Worm (Caenorhabditis elegans): ENCODE results near the gene sra-29.
A peak's percentile ranks its signal among the peaks of the same experiment; 100 is the strongest.

Gene sra-29

DNA sequence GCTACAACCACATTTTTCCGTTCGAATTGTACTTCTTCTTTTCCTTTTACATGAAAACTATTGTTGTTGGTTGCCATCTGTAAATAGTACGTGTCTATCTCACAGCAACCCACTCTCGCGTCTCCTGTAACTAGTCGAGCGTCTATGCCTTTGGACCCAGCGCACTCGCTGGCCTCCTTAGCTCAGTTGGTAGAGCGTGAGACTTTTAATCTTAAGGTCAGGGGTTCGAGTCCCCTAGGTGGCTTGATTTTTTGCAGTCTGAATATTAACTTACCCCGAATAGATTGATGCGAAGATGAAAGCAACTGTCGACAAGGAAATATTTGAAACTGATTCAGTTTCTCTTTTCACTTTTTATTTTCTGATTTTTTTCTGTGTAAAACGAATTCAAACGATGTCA, 10.5 kb downstream of the sra-29 start, which contains the start of gene mpz-3:
mpz-3 (minus strand) TSS at position 320 of the 400 bp plus-strand sequence.
- TF ChIP-seq mab-5 (tag; optimal IDR thresholded peaks at IDR 0.05) (no peak), lin-32 (GFP tag; optimal IDR thresholded peaks at IDR 0.05) (peak; percentile 14), sem-2 (GFP tag; optimal IDR thresholded peaks at IDR 0.05) (peak; percentile 30), mls-2 (tag; optimal IDR thresholded peaks at IDR 0.05) (no peak), unc-62 (GFP tag; optimal IDR thresholded peaks at IDR 0.05) (no peak), M03D4.4 (tag; optimal IDR thresholded peaks at IDR 0.05) (no peak), cnd-1 (tag; optimal IDR thresholded peaks at IDR 0.05) (peak; percentile 55), ceh-43 (GFP tag; optimal IDR thresholded peaks at IDR 0.05) (peak; percentile 0), lsy-2 (tag; optimal IDR thresholded peaks at IDR 0.05) (no peak), flh-1 (GFP tag; optimal IDR thresholded peaks at IDR 0.05) (peak; percentile 18), ceh-83 (GFP tag; optimal IDR thresholded peaks at IDR 0.05) (peak; percentile 83), tbx-8 (GFP tag; optimal IDR thresholded peaks at IDR 0.05) (no peak), pha-4 (tag; optimal IDR thresholded peaks at IDR 0.05) (no peak), drap-1 (GFP tag; optimal IDR thresholded peaks at IDR 0.05) (peak; percentile 58), unc-39 (tag; optimal IDR thresholded peaks at IDR 0.05) (no peak)

DNA sequence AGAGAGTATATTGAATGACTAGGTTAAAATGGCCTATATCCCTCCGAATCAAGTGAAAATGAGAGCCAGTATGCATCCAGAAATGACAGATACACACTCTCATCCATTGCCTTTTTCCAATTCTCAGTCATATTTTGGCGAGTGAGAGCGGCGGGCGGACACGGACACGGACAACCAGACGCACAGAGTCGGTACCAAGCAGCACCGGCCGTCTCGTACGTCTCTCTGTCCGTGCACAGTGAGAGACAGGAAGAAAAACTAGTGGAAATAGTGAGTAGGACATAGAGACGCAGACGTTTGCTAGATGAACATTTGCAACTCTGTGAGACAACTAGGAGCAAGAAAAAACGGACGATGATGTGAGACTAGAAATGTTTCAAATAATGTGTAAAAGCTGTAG, 12.3 kb downstream of the sra-29 start:
- TF ChIP-seq sptf-1 (tag; optimal IDR thresholded peaks at IDR 0.05) (no peak), tbx-8 (GFP tag; optimal IDR thresholded peaks at IDR 0.05) (no peak), nhr-12 (tag; optimal IDR thresholded peaks at IDR 0.05) (no peak), lin-13 (tag; optimal IDR thresholded peaks at IDR 0.05) (no peak), blmp-1 (tag; optimal IDR thresholded peaks at IDR 0.05) (no peak), snpc-4 (tag; optimal IDR thresholded peaks at IDR 0.05) (no peak), pha-4 (tag; optimal IDR thresholded peaks at IDR 0.05) (peak; percentile 11), unc-39 (tag; optimal IDR thresholded peaks at IDR 0.05) (no peak), ztf-11 (tag; optimal IDR thresholded peaks at IDR 0.05) (no peak), unc-120 (tag; optimal IDR thresholded peaks at IDR 0.05; ENCODE audit: poor library complexity, severe bottlenecking) (peak; percentile 5), nhr-2 (tag; optimal IDR thresholded peaks at IDR 0.05) (peak; percentile 35), mab-5 (tag; optimal IDR thresholded peaks at IDR 0.05) (no peak), zip-8 (tag; optimal IDR thresholded peaks at IDR 0.05) (no peak), elt-1 (tag; optimal IDR thresholded peaks at IDR 0.05; ENCODE audit: borderline replicate concordance, insufficient read depth) (no peak), nhr-28 (tag; optimal IDR thresholded peaks at IDR 0.05) (no peak), sem-2 (GFP tag; optimal IDR thresholded peaks at IDR 0.05) (no peak), unc-62 (GFP tag; optimal IDR thresholded peaks at IDR 0.05) (peak; percentile 7), ceh-43 (GFP tag; optimal IDR thresholded peaks at IDR 0.05) (no peak), drap-1 (GFP tag; optimal IDR thresholded peaks at IDR 0.05) (no peak), lin-32 (GFP tag; optimal IDR thresholded peaks at IDR 0.05) (no peak), ceh-39 (tag; optimal IDR thresholded peaks at IDR 0.05) (no peak), M03D4.4 (tag; optimal IDR thresholded peaks at IDR 0.05) (no peak), elt-3 (tag; optimal IDR thresholded peaks at IDR 0.05) (no peak)

DNA sequence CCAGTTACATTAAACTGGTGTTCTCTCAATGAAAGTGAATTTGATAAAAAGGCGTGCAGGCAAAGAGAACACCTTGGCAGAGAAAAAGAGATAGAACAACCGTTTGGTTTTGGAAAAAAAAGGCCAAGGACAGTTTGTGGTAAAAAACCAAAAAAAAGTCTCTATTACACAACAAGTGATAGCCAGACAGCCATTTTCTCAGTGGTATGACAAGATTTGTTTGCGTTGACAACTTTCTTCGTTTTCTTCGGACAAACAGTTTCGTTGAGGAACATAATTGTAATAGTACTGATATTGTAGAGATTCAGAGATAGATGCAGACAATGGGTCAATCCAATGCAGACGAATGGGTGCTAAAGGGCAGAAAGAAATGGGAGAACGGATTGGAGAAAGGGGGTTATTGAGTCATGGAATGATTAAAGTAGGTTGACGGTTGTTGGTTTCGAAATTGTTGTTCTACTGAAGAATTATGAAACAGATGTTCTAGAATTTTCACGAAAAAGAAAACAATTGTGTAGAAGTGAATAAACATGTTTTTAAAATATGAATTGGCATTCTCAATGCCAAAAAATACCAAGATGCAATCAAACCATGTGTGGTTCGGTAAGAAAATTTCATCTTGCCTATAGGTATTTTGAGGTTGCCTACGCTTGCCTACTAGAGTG, 13.2 kb downstream of the sra-29 start:
- TF ChIP-seq snpc-4 (tag; optimal IDR thresholded peaks at IDR 0.05) (no peak), nhr-2 (tag; optimal IDR thresholded peaks at IDR 0.05) (no peak), unc-62 (GFP tag; optimal IDR thresholded peaks at IDR 0.05) (no peak)

DNA sequence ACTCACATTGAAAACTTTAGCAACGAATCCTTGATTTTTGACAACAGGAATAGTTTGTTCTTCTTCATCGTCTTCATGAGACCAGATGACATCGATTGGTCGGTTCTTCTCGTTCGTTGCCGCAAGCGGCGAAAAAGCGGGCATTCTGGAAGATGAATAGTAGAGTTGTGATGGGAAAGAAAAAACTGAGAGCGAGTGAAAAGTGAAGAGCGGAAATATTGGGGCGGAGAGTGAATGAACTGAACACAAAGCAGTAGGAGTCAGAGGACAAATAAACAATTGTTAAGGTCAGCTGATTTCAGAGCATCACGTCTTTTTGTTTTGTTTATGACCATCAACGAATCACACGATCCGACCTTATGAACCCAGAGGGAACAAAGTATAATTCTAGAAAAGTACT, 14.2 kb downstream of the sra-29 start, which contains the start of gene F18C5.10:
F18C5.10 (minus strand) TSS at position 145 of the 400 bp plus-strand sequence.
- TF ChIP-seq nhr-12 (tag; optimal IDR thresholded peaks at IDR 0.05) (no peak), zip-8 (tag; optimal IDR thresholded peaks at IDR 0.05) (no peak), unc-39 (tag; optimal IDR thresholded peaks at IDR 0.05) (no peak), unc-62 (GFP tag; optimal IDR thresholded peaks at IDR 0.05) (no peak), mab-5 (tag; optimal IDR thresholded peaks at IDR 0.05) (no peak), sptf-1 (tag; optimal IDR thresholded peaks at IDR 0.05) (no peak), ztf-11 (tag; optimal IDR thresholded peaks at IDR 0.05) (no peak), ceh-83 (GFP tag; optimal IDR thresholded peaks at IDR 0.05) (no peak), ces-1 (GFP tag; optimal IDR thresholded peaks at IDR 0.05) (no peak), lin-32 (GFP tag; optimal IDR thresholded peaks at IDR 0.05) (no peak), snpc-4 (tag; optimal IDR thresholded peaks at IDR 0.05) (no peak), sem-2 (GFP tag; optimal IDR thresholded peaks at IDR 0.05) (no peak), lin-13 (tag; optimal IDR thresholded peaks at IDR 0.05) (no peak), mls-2 (tag; optimal IDR thresholded peaks at IDR 0.05) (no peak), unc-120 (tag; optimal IDR thresholded peaks at IDR 0.05; ENCODE audit: poor library complexity, severe bottlenecking) (no peak), ceh-43 (GFP tag; optimal IDR thresholded peaks at IDR 0.05) (no peak)

DNA sequence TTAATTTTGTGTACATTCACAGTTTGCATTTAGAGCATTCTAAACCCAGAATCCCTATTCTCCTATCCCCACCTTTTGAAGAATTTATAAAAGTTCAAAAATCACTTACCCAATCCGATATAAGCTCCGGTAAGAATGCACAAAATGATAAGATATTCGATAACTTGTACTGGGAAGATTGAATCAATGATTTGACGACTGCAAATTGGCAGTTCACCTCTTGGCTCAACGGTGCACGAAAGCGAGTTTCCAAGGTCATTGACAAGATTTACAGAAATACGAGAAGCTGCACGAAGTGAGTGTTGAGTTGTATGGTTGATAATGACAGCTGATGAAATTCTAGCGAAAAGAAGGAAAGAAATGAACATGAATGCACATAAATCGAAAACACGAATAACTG, 15.3 kb downstream of the sra-29 start:
- TF ChIP-seq ham-2 (GFP tag; optimal IDR thresholded peaks at IDR 0.05) (no peak), mls-2 (tag; optimal IDR thresholded peaks at IDR 0.05) (no peak), sptf-1 (tag; optimal IDR thresholded peaks at IDR 0.05) (no peak), unc-39 (tag; optimal IDR thresholded peaks at IDR 0.05) (no peak), bed-3 (GFP tag; optimal IDR thresholded peaks at IDR 0.05) (no peak), zip-8 (tag; optimal IDR thresholded peaks at IDR 0.05) (no peak)
